Fruit fly (Drosophila melanogaster): ENCODE measurements around the gene CG43232.

The CG43232 gene

DNA sequence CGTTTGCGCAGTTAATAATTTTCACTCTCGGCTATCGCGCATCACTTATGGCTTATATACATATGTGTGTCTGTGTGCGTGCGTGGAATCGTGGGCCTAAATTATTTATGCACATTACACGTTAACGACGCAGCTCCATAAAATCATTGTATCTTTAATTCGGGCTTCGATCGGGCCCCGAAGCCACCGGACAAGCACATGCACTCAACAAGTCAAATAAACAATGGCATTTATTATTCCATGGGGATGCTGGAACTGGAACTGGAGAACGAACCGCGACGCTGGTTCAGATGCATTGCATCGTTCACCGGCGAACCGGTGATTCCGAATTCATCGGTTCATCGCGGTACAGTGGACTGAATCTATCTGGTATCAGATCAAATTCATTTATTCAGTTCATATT, 16.6 kb downstream of the CG43232 start, which contains the start of gene ihog (continued):
- TF ChIP-seq Dll (GFP tag; IDR thresholded peaks at IDR 0.05; ENCODE audit: partially characterized antibody) (peak; percentile 54; the same call in 3 of the 4 replicates), Doc3 (GFP tag; IDR thresholded peaks at IDR 0.05; ENCODE audit: partially characterized antibody) (peak; percentile 55; the same call in 2 of the 3 replicates), CG13775 (GFP tag; optimal IDR thresholded peaks at IDR 0.05) (peak; percentile 41), Lim3 (GFP tag; IDR thresholded peaks at IDR 0.05) (no peak), CG11456 (GFP tag; IDR thresholded peaks at IDR 0.05) (no peak), stc (GFP tag; IDR thresholded peaks at IDR 0.05) (no peak), CG6689 (GFP tag; IDR thresholded peaks at IDR 0.05) (no peak), trh (GFP tag; optimal IDR thresholded peaks at IDR 0.05) (no peak), Side (GFP tag; optimal IDR thresholded peaks at IDR 0.05) (no peak), pzg (GFP tag; optimal IDR thresholded peaks at IDR 0.05) (peak; percentile 49), z (GFP tag; IDR thresholded peaks at IDR 0.05) (no peak), jumu (GFP tag; optimal IDR thresholded peaks at IDR 0.05) (no peak), B-H1 (GFP tag; IDR thresholded peaks at IDR 0.05) (no peak), slbo (GFP tag; IDR thresholded peaks at IDR 0.05) (0 out of 2 replicates have a peak, but pooled peaks have one; percentile 13), CG4617 (GFP tag; optimal IDR thresholded peaks at IDR 0.05; ENCODE audit: borderline replicate concordance) (peak; percentile 71), sens-2 (GFP tag; IDR thresholded peaks at IDR 0.05) (no peak), tgo (GFP tag; IDR thresholded peaks at IDR 0.05) (no peak), CG11085 (GFP tag; IDR thresholded peaks at IDR 0.05) (no peak), Oaz (GFP tag; IDR thresholded peaks at IDR 0.05) (no peak), sr (GFP tag; IDR thresholded peaks at IDR 0.05) (no peak), Dek (tag; optimal IDR thresholded peaks at IDR 0.05) (no peak), prd (optimal IDR thresholded peaks at IDR 0.05) (no peak), prd (GFP tag; IDR thresholded peaks at IDR 0.05) (no peak), zen2 (GFP tag; IDR thresholded peaks at IDR 0.05; ENCODE audit: partially characterized antibody) (no peak), Atf-2 (GFP tag; optimal IDR thresholded peaks at IDR 0.05) (no peak), ci (GFP tag; IDR thresholded peaks at IDR 0.05) (peak; percentile 39; the same call in 1 of the 3 replicates), Gug (GFP tag; IDR thresholded peaks at IDR 0.05) (no peak), bbx (GFP tag; IDR thresholded peaks at IDR 0.05; ENCODE audit: partially characterized antibody) (peak; percentile 72), CG31441 (GFP tag; IDR thresholded peaks at IDR 0.05) (peak; percentile 41; the same call in 1 of the 2 replicates), MESR4 (GFP tag; optimal IDR thresholded peaks at IDR 0.05) (peak; percentile 78), CG4282 (GFP tag; optimal IDR thresholded peaks at IDR 0.05) (peak; percentile 17), cad (GFP tag; optimal IDR thresholded peaks at IDR 0.05) (no peak), inv (GFP tag; IDR thresholded peaks at IDR 0.05; ENCODE audit: partially characterized antibody) (peak; percentile 39; the same call in 1 of the 2 replicates), PHDP (tag; optimal IDR thresholded peaks at IDR 0.05) (peak; percentile 0), ewg (GFP tag; optimal IDR thresholded peaks at IDR 0.05) (peak; percentile 53), E2f1 (GFP tag; IDR thresholded peaks at IDR 0.05) (0 out of 2 replicates have a peak, but pooled peaks have one; percentile 6), CG12659 (GFP tag; optimal IDR thresholded peaks at IDR 0.05) (peak; percentile 31), MBD-R2 (GFP tag; IDR thresholded peaks at IDR 0.05) (peak; percentile 68; the same call in 1 of the 2 replicates), CG2199 (GFP tag; IDR thresholded peaks at IDR 0.05) (no peak), emc (GFP tag; optimal IDR thresholded peaks at IDR 0.05) (no peak), CG2712 (tag; optimal IDR thresholded peaks at IDR 0.05) (peak; percentile 37)

DNA sequence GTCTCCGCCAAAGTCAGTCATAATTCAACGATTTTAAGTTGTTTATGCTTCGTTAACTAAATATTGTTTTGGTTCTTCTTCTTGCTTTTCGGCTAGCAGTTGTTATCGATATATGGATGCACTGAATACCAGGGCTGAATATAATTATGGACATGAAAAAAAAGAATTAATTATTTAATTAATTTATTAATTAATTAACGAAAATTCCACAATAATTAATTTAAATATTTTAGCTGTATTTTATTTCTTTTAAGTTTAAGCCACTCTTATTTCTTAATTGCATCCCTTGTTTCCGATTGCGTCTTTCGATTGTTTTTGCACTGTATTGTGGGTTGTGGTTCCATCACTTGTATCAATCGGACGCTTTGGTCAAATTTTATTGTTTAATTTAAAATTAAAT, 18.2 kb downstream of the CG43232 start, which contains the start of the genes Gas41 and SA1:
Gene Gas41, minus strand, starts transcription at position 112 of the 400 bp plus-strand sequence.
Gene SA1, plus strand, starts transcription at position 326 of the 400 bp plus-strand sequence.
- peak; percentile 81 for TF ChIP-seq CG30020 (tag; optimal IDR thresholded peaks at IDR 0.05)
- no peak for TF ChIP-seq CG12071 (GFP tag; optimal IDR thresholded peaks at IDR 0.05)
- no peak for TF ChIP-seq sr (GFP tag; IDR thresholded peaks at IDR 0.05)
- TF ChIP-seq Dbx (GFP tag; IDR thresholded peaks at IDR 0.05), result no peak
- TF ChIP-seq Asciz (GFP tag; optimal IDR thresholded peaks at IDR 0.05), result peak; percentile 71
- peak; percentile 71 for TF ChIP-seq Oli (tag; optimal IDR thresholded peaks at IDR 0.05)
- no peak for TF ChIP-seq gsb-n (tag; optimal IDR thresholded peaks at IDR 0.05)
- TF ChIP-seq gcm (GFP tag; optimal IDR thresholded peaks at IDR 0.05), result peak; percentile 93
- no peak for TF ChIP-seq lab (GFP tag; optimal IDR thresholded peaks at IDR 0.05)
- peak; percentile 82 for TF ChIP-seq CG11093 (GFP tag; IDR thresholded peaks at IDR 0.05)
- no peak for TF ChIP-seq tap (tag; optimal IDR thresholded peaks at IDR 0.05)
- TF ChIP-seq CG8924 (tag; optimal IDR thresholded peaks at IDR 0.05), result peak; percentile 87
- TF ChIP-seq pita (GFP tag; optimal IDR thresholded peaks at IDR 0.05), result no peak
- TF ChIP-seq grn (GFP tag; optimal IDR thresholded peaks at IDR 0.05), result no peak
